Worm (Caenorhabditis elegans): ENCODE results near the gene srbc-44.

srbc-44 gene

ce11 chrV:12741684-12742083, 46.7 kb downstream of the srbc-44 start, which contains the start of gene hrg-7:
Gene hrg-7, plus strand, starts transcription at chrV:12742041.
- no peak for TF ChIP-seq hlh-1 (tag; optimal IDR thresholded peaks at IDR 0.05)
